Fruit fly (Drosophila melanogaster): ENCODE results near the gene Myb.
A peak's percentile ranks its signal among the peaks of the same experiment; 100 is the strongest.

The Myb gene

DNA sequence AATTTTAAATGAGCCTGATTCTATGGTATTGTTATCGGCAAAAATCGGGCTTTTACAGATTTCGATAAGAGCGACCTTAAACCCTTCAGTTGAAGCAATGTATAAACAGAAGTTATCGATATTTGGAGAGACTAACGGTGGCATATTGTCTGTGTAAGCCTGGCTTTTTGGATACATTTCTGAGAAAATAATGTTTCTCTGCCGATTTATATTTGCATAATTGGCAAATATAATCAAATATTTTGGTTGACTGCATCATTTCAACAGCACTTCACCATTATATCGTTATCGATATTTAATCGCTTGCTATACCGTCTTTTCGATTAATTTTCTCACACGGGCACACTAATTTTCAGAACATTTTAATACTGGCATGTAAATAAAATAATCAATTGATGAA, 12.2 kb upstream of the Myb start, which contains the start of gene CG16952 (continued):
- TF ChIP-seq CG1603 (tag; optimal IDR thresholded peaks at IDR 0.05) (peak; percentile 58), HmgD (GFP tag; optimal IDR thresholded peaks at IDR 0.05) (peak; percentile 0), fd102C (GFP tag; optimal IDR thresholded peaks at IDR 0.05) (no peak), CrebB (tag; optimal IDR thresholded peaks at IDR 0.05) (no peak), esg (GFP tag; conservative IDR thresholded peaks at IDR 0.05) (no peak), Elba2 (GFP tag; optimal IDR thresholded peaks at IDR 0.05) (no peak), CG3281 (GFP tag; optimal IDR thresholded peaks at IDR 0.05) (no peak), croc (GFP tag; conservative IDR thresholded peaks at IDR 0.05) (no peak), ato (GFP tag; IDR thresholded peaks at IDR 0.05; ENCODE audit: partially characterized antibody) (peak; percentile 91), CG8281 (tag; optimal IDR thresholded peaks at IDR 0.05) (no peak), CG12659 (GFP tag; optimal IDR thresholded peaks at IDR 0.05) (peak; percentile 57), CG34224 (GFP tag; IDR thresholded peaks at IDR 0.05; ENCODE audit: partially characterized antibody) (peak; percentile 85), hbn (GFP tag; IDR thresholded peaks at IDR 0.05; ENCODE audit: partially characterized antibody) (peak; percentile 83), CG12391 (tag; optimal IDR thresholded peaks at IDR 0.05) (peak; percentile 6), wek (GFP tag; optimal IDR thresholded peaks at IDR 0.05) (no peak), Dll (GFP tag; IDR thresholded peaks at IDR 0.05; ENCODE audit: partially characterized antibody) (peak; percentile 94), Lhr (GFP tag; optimal IDR thresholded peaks at IDR 0.05) (peak; percentile 4), maf-S (GFP tag; optimal IDR thresholded peaks at IDR 0.05) (no peak), Xbp1 (GFP tag; optimal IDR thresholded peaks at IDR 0.05) (no peak), ara (GFP tag; IDR thresholded peaks at IDR 0.05) (no peak), Hey (tag; optimal IDR thresholded peaks at IDR 0.05) (no peak), CG2199 (GFP tag; IDR thresholded peaks at IDR 0.05) (no peak), CG11695 (GFP tag; IDR thresholded peaks at IDR 0.05) (no peak), gro (GFP tag; optimal IDR thresholded peaks at IDR 0.05) (no peak), Opbp (GFP tag; IDR thresholded peaks at IDR 0.05; ENCODE audit: partially characterized antibody) (peak; percentile 79), MBD-R2 (GFP tag; IDR thresholded peaks at IDR 0.05) (0 out of 2 replicates have a peak, but pooled peaks have one; percentile 20), bowl (GFP tag; IDR thresholded peaks at IDR 0.05) (no peak), Dfd (GFP tag; optimal IDR thresholded peaks at IDR 0.05) (no peak), Atf3 (GFP tag; optimal IDR thresholded peaks at IDR 0.05) (no peak), D19B (GFP tag; optimal IDR thresholded peaks at IDR 0.05) (no peak), MTF-1 (GFP tag; optimal IDR thresholded peaks at IDR 0.05; ENCODE audit: borderline replicate concordance) (no peak), CG2116 (GFP tag; optimal IDR thresholded peaks at IDR 0.05) (peak; percentile 96), CG3847 (GFP tag; IDR thresholded peaks at IDR 0.05) (no peak), Max (GFP tag; optimal IDR thresholded peaks at IDR 0.05) (no peak), CG3163 (GFP tag; optimal IDR thresholded peaks at IDR 0.05) (no peak), Scr (GFP tag; IDR thresholded peaks at IDR 0.05; ENCODE audit: partially characterized antibody) (peak; percentile 93), CG13287 (GFP tag; IDR thresholded peaks at IDR 0.05; ENCODE audit: partially characterized antibody) (peak; percentile 91), ham (GFP tag; IDR thresholded peaks at IDR 0.05) (no peak), YL-1 (GFP tag; optimal IDR thresholded peaks at IDR 0.05) (no peak), Mad (GFP tag; optimal IDR thresholded peaks at IDR 0.05) (no peak), Dref (GFP tag; IDR thresholded peaks at IDR 0.05) (peak; percentile 69), corto (GFP tag; optimal IDR thresholded peaks at IDR 0.05) (no peak), inv (GFP tag; IDR thresholded peaks at IDR 0.05; ENCODE audit: partially characterized antibody) (peak; percentile 89), al (GFP tag; IDR thresholded peaks at IDR 0.05) (no peak), luna (GFP tag; optimal IDR thresholded peaks at IDR 0.05) (no peak), nerfin-2 (GFP tag; IDR thresholded peaks at IDR 0.05; ENCODE audit: partially characterized antibody) (peak; percentile 95), Tbp (GFP tag; optimal IDR thresholded peaks at IDR 0.05) (no peak), vvl (GFP tag; IDR thresholded peaks at IDR 0.05) (no peak), CG8388 (GFP tag; optimal IDR thresholded peaks at IDR 0.05) (no peak), Nf-YB (GFP tag; optimal IDR thresholded peaks at IDR 0.05) (no peak), CG6272 (GFP tag; IDR thresholded peaks at IDR 0.05) (no peak)
